Fruit fly (Drosophila melanogaster): ENCODE measurements around the gene CG6179.

CG6179 gene

dm6 chrX:18404150-18404631 lies 24.3 kb downstream of the CG6179 start (continued):
- TF ChIP-seq CrebB (tag; optimal IDR thresholded peaks at IDR 0.05) (no peak), CG1233 (GFP tag; optimal IDR thresholded peaks at IDR 0.05) (no peak), ttk (GFP tag; IDR thresholded peaks at IDR 0.05) (no peak), CG10274 (GFP tag; optimal IDR thresholded peaks at IDR 0.05) (no peak), inv (GFP tag; IDR thresholded peaks at IDR 0.05; ENCODE audit: partially characterized antibody) (no peak), Deaf1 (tag; optimal IDR thresholded peaks at IDR 0.05) (peak; percentile 17), CG13287 (GFP tag; IDR thresholded peaks at IDR 0.05; ENCODE audit: partially characterized antibody) (peak; percentile 25; the same call in 1 of the 2 replicates), row (GFP tag; IDR thresholded peaks at IDR 0.05) (no peak), seq (GFP tag; IDR thresholded peaks at IDR 0.05) (no peak), CG33557 (GFP tag; optimal IDR thresholded peaks at IDR 0.05) (no peak), jing (GFP tag; optimal IDR thresholded peaks at IDR 0.05) (no peak), peb (GFP tag; IDR thresholded peaks at IDR 0.05) (no peak), vvl (GFP tag; IDR thresholded peaks at IDR 0.05) (no peak), h (optimal IDR thresholded peaks at IDR 0.05) (no peak), CG9817 (tag; optimal IDR thresholded peaks at IDR 0.05) (no peak), CG12219 (GFP tag; optimal IDR thresholded peaks at IDR 0.05) (no peak), Vsx1 (GFP tag; optimal IDR thresholded peaks at IDR 0.05) (no peak), ci (GFP tag; IDR thresholded peaks at IDR 0.05) (no peak), CG1024 (GFP tag; IDR thresholded peaks at IDR 0.05) (no peak), CG17328 (GFP tag; IDR thresholded peaks at IDR 0.05) (no peak), CG10543 (GFP tag; optimal IDR thresholded peaks at IDR 0.05) (no peak), sc (optimal IDR thresholded peaks at IDR 0.05) (no peak), sc (GFP tag; optimal IDR thresholded peaks at IDR 0.05) (no peak), gfzf (GFP tag; optimal IDR thresholded peaks at IDR 0.05) (no peak), CG11093 (GFP tag; IDR thresholded peaks at IDR 0.05) (no peak), Hmx (GFP tag; optimal IDR thresholded peaks at IDR 0.05) (no peak), CG14441 (GFP tag; IDR thresholded peaks at IDR 0.05) (no peak), CG3281 (GFP tag; optimal IDR thresholded peaks at IDR 0.05) (no peak), Hey (tag; optimal IDR thresholded peaks at IDR 0.05) (no peak), C15 (GFP tag; IDR thresholded peaks at IDR 0.05) (no peak), Sry-δ (GFP tag; optimal IDR thresholded peaks at IDR 0.05) (no peak), aop (GFP tag; IDR thresholded peaks at IDR 0.05) (0 out of 2 replicates have a peak, but pooled peaks have one; percentile 11), Doc3 (GFP tag; IDR thresholded peaks at IDR 0.05; ENCODE audit: partially characterized antibody) (no peak), ac (GFP tag; optimal IDR thresholded peaks at IDR 0.05) (no peak), Med (GFP tag) (peak; percentile 22), ftz-f1 (GFP tag; optimal IDR thresholded peaks at IDR 0.05) (peak; percentile 34), fru (optimal IDR thresholded peaks at IDR 0.05) (no peak)

dm6 chrX:18404632-18405238 lies 24.9 kb downstream of the CG6179 start:
- TF ChIP-seq btn (GFP tag; optimal IDR thresholded peaks at IDR 0.05) (no peak), CG18619 (GFP tag; optimal IDR thresholded peaks at IDR 0.05) (peak; percentile 49), CG1603 (tag; optimal IDR thresholded peaks at IDR 0.05) (peak; percentile 2), Optix (GFP tag; IDR thresholded peaks at IDR 0.05) (no peak), CG14710 (tag; optimal IDR thresholded peaks at IDR 0.05) (peak; percentile 20), CHES-1-like (GFP tag; optimal IDR thresholded peaks at IDR 0.05) (peak; percentile 11), H2.0 (GFP tag; IDR thresholded peaks at IDR 0.05) (no peak), emc (GFP tag; optimal IDR thresholded peaks at IDR 0.05) (peak; percentile 8), Side (GFP tag; optimal IDR thresholded peaks at IDR 0.05) (no peak), lola (GFP tag; optimal IDR thresholded peaks at IDR 0.05) (peak in 1 of 3 experiments; percentile 33), CG3281 (GFP tag; optimal IDR thresholded peaks at IDR 0.05) (peak; percentile 17), Sry-δ (GFP tag; optimal IDR thresholded peaks at IDR 0.05) (no peak), CG3995 (GFP tag; optimal IDR thresholded peaks at IDR 0.05) (no peak), D (optimal IDR thresholded peaks at IDR 0.05) (no peak), D (GFP tag; optimal IDR thresholded peaks at IDR 0.05) (no peak), gem (tag; optimal IDR thresholded peaks at IDR 0.05) (peak; percentile 59), Deaf1 (tag; optimal IDR thresholded peaks at IDR 0.05) (no peak), CG15269 (tag; optimal IDR thresholded peaks at IDR 0.05) (peak; percentile 12), CG7556 (GFP tag; optimal IDR thresholded peaks at IDR 0.05) (peak; percentile 30)
